Fruit fly (Drosophila melanogaster): ENCODE measurements around the gene Jon99Cii.

dm6 chr3R:29935756-29936155 lies 11.3 kb upstream of the Jon99Cii start, which contains the start of the genes eIF2Balpha and Vps13B:
- TF ChIP-seq CG8478 (optimal IDR thresholded peaks at IDR 0.05): no peak
- no peak for TF ChIP-seq CTCF (optimal IDR thresholded peaks at IDR 0.05)

Measured in S2 (cell line).